Fruit fly (Drosophila melanogaster) S2 (cell line): ENCODE measurements around the gene CG32086.

Experiments
- CG8478 ChIP-seq: fragments of >200 bp; optimal IDR thresholded peaks from 2 replicates; lab custom pipeline; 2018
- CTCF ChIP-seq, 2 experiments: fragments of >200 bp; optimal IDR thresholded peaks; 2 replicates each; lab custom pipeline; 2018

DNA sequence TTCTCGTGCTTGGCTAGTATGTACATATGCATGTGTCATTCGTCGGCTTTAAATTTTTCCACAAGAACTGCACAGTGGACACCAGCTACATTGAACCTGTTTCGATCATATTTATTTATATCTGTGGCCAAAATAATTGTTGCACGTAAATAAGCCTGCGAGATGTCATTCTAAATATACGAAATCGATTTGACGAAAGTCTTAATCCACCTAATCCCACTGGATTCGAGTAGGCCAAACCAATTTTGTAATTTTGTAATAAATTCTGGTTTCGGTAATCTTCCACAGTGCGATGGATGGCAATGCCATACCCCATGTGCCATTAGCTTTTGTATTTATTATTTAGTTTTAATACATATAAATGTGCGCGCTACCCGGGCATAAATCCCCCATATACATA is 40.9 kb downstream of the CG32086 start:
- TF ChIP-seq CTCF (optimal IDR thresholded peaks at IDR 0.05; lab: Kevin White, UChicago) = no peak
- TF ChIP-seq CG8478 = no peak
